Worm (Caenorhabditis elegans) whole organism, mixed stage, embryonic: ENCODE data around the gene C07B5.3.

Source experiments
- M03D4.4 ChIP-seq: sonication (generic microtip); optimal IDR thresholded peaks from 2 replicates; lab custom pipeline; 2017; ENCODE audit warnings: mild to moderate bottlenecking, missing genetic modification characterization, missing compliant biosample characterization
- bed-3 ChIP-seq: fragments of 200-800 bp; sonication (Bioruptor generic); optimal IDR thresholded peaks from 3 replicates; lab custom pipeline; 2018; ENCODE audit warnings: mild to moderate bottlenecking, missing genetic modification characterization, moderate library complexity, missing compliant biosample characterization
- blmp-1 ChIP-seq: fragments of 150-350 bp; optimal IDR thresholded peaks from 2 replicates; lab custom pipeline; 2014; ENCODE audit warnings: missing biosample characterization, missing genetic modification characterization
- ceh-39 ChIP-seq: fragments of 150-350 bp; optimal IDR thresholded peaks from 2 replicates; lab custom pipeline; 2014; ENCODE audit warnings: missing biosample characterization, missing genetic modification characterization
- ceh-43 ChIP-seq: fragments of 200-800 bp; sonication (Bioruptor generic); optimal IDR thresholded peaks from 2 replicates; lab custom pipeline; 2018; ENCODE audit warnings: mild to moderate bottlenecking, missing genetic modification characterization, moderate library complexity, missing compliant biosample characterization
- ceh-83 ChIP-seq: fragments of 200-800 bp; sonication (Bioruptor generic); optimal IDR thresholded peaks from 2 replicates; lab custom pipeline; 2018; ENCODE audit warnings: mild to moderate bottlenecking, missing genetic modification characterization, missing compliant biosample characterization
- cnd-1 ChIP-seq: fragments of 200-800 bp; sonication (Bioruptor generic); optimal IDR thresholded peaks from 2 replicates; lab custom pipeline; 2018; ENCODE audit warnings: mild to moderate bottlenecking, missing genetic modification characterization, missing compliant biosample characterization
- drap-1 ChIP-seq: fragments of 200-800 bp; sonication (Bioruptor generic); optimal IDR thresholded peaks from 3 replicates; lab custom pipeline; 2018; ENCODE audit warnings: mild to moderate bottlenecking, missing genetic modification characterization, missing compliant biosample characterization
- elt-1 ChIP-seq: sonication (generic microtip); optimal IDR thresholded peaks from 2 replicates; lab custom pipeline; 2017; ENCODE audit warnings: missing genetic modification characterization, mild to moderate bottlenecking, missing compliant biosample characterization, antibody characterized with exemption, moderate library complexity, borderline replicate concordance; ENCODE audit not compliant: insufficient read depth
- elt-3 ChIP-seq: fragments of 150-350 bp; optimal IDR thresholded peaks from 2 replicates; lab custom pipeline; 2014; ENCODE audit warnings: missing biosample characterization, missing genetic modification characterization
- flh-1 ChIP-seq: fragments of 200-800 bp; sonication (Bioruptor generic); optimal IDR thresholded peaks from 2 replicates; lab custom pipeline; 2018; ENCODE audit warnings: mild to moderate bottlenecking, missing genetic modification characterization, moderate library complexity, missing compliant biosample characterization
- ham-2 ChIP-seq: fragments of 200-800 bp; sonication (Bioruptor generic); optimal IDR thresholded peaks from 2 replicates; lab custom pipeline; 2018; ENCODE audit warnings: mild to moderate bottlenecking, missing genetic modification characterization, missing compliant biosample characterization
- hlh-1 ChIP-seq: fragments of 150-350 bp; optimal IDR thresholded peaks from 2 replicates; lab custom pipeline; 2014; ENCODE audit warnings: missing biosample characterization, missing genetic modification reagents, missing genetic modification characterization
- lin-13 ChIP-seq: fragments of 150-350 bp; optimal IDR thresholded peaks from 2 replicates; lab custom pipeline; 2014; ENCODE audit warnings: missing biosample characterization, missing genetic modification characterization
- lin-32 ChIP-seq: fragments of 200-800 bp; sonication (Bioruptor generic); optimal IDR thresholded peaks from 2 replicates; lab custom pipeline; 2018; ENCODE audit warnings: mild to moderate bottlenecking, missing genetic modification characterization, missing compliant biosample characterization
- lsy-2 ChIP-seq: fragments of 150-350 bp; optimal IDR thresholded peaks from 2 replicates; lab custom pipeline; 2014; ENCODE audit warnings: missing biosample characterization, missing genetic modification characterization
- mab-5 ChIP-seq: fragments of 150-350 bp; optimal IDR thresholded peaks from 2 replicates; lab custom pipeline; 2014; ENCODE audit warnings: missing biosample characterization, missing genetic modification characterization
- mep-1 ChIP-seq: fragments of 150-350 bp; optimal IDR thresholded peaks from 2 replicates; lab custom pipeline; 2017; ENCODE audit warnings: missing biosample characterization, missing genetic modification reagents, missing genetic modification characterization, inconsistent platforms
- nhr-237 ChIP-seq: fragments of 150-350 bp; optimal IDR thresholded peaks from 2 replicates; lab custom pipeline; 2014; ENCODE audit warnings: missing biosample characterization, missing genetic modification characterization
- nhr-28 ChIP-seq: fragments of 150-350 bp; optimal IDR thresholded peaks from 2 replicates; lab custom pipeline; 2014; ENCODE audit warnings: missing biosample characterization, missing genetic modification characterization
- nhr-76 ChIP-seq: sonication (generic microtip); optimal IDR thresholded peaks from 2 replicates; lab custom pipeline; 2017; ENCODE audit warnings: missing biosample characterization, missing genetic modification characterization
- pha-4 ChIP-seq: fragments of 150-350 bp; optimal IDR thresholded peaks from 2 replicates; lab custom pipeline; 2018; ENCODE audit warnings: missing biosample characterization, missing genetic modification reagents, missing genetic modification characterization
- sem-2 ChIP-seq: fragments of 200-800 bp; sonication (Bioruptor generic); optimal IDR thresholded peaks from 2 replicates; lab custom pipeline; 2018; ENCODE audit warnings: mild to moderate bottlenecking, missing genetic modification characterization, missing compliant biosample characterization
- snpc-4 ChIP-seq: fragments of 150-350 bp; optimal IDR thresholded peaks from 2 replicates; lab custom pipeline; 2014; ENCODE audit warnings: missing biosample characterization, missing genetic modification characterization
- sptf-1 ChIP-seq: sonication (generic microtip); optimal IDR thresholded peaks from 2 replicates; lab custom pipeline; 2017; ENCODE audit warnings: mild to moderate bottlenecking, missing genetic modification characterization, moderate library complexity, missing compliant biosample characterization
- tbx-8 ChIP-seq: fragments of 200-800 bp; sonication (Bioruptor generic); optimal IDR thresholded peaks from 2 replicates; lab custom pipeline; 2018; ENCODE audit warnings: mild to moderate bottlenecking, missing genetic modification characterization, moderate library complexity, missing compliant biosample characterization
- unc-120 ChIP-seq: sonication (generic microtip); optimal IDR thresholded peaks from 2 replicates; lab custom pipeline; 2017; ENCODE audit warnings: missing genetic modification characterization, missing compliant biosample characterization; ENCODE audit not compliant: poor library complexity, severe bottlenecking
- unc-39 ChIP-seq: fragments of 150-350 bp; optimal IDR thresholded peaks from 2 replicates; lab custom pipeline; 2014; ENCODE audit warnings: missing biosample characterization, missing genetic modification characterization
- unc-62 ChIP-seq: fragments of 150-350 bp; optimal IDR thresholded peaks from 2 replicates; lab custom pipeline; 2014; ENCODE audit warnings: missing biosample characterization, missing genetic modification reagents, missing genetic modification characterization
- ztf-11 ChIP-seq: fragments of 150-350 bp; optimal IDR thresholded peaks from 2 replicates; lab custom pipeline; 2014; ENCODE audit warnings: missing biosample characterization, missing genetic modification characterization

The C07B5.3 gene

DNA sequence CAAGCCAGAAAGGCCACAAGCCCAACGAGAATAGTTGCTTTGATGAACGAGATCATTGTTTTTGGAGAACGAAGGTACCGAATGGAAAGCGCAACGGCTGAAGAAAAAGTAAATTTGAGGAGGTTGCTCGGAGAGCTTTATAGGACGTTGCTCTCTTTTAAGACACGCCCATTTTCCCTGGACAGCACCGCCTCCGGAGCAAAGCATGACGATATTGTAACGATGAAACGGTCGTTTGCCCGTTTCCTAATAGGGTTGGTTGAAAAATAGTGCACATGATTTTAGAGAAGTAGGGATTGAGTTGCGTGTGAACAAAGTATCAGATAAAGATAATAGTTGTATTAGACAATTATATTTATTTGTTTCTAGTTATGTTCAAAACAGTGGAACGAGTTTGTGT is at the start of gene C07B5.3:
TSS of gene C07B5.3 (minus strand) at position 101 of the 400 bp plus-strand sequence.
- TF ChIP-seq elt-1 (tag; lab: Kevin White, UChicago) (no peak), nhr-237 (tag; lab: Kevin White, UChicago) (no peak), snpc-4 (tag; lab: Kevin White, UChicago) (no peak), sem-2 (GFP tag; lab: Kevin White, UChicago) (no peak), lin-32 (GFP tag; lab: Kevin White, UChicago) (no peak), unc-120 (tag; lab: Kevin White, UChicago) (no peak), nhr-76 (tag; lab: Kevin White, UChicago) (no peak), ceh-43 (GFP tag; lab: Kevin White, UChicago) (no peak)

DNA sequence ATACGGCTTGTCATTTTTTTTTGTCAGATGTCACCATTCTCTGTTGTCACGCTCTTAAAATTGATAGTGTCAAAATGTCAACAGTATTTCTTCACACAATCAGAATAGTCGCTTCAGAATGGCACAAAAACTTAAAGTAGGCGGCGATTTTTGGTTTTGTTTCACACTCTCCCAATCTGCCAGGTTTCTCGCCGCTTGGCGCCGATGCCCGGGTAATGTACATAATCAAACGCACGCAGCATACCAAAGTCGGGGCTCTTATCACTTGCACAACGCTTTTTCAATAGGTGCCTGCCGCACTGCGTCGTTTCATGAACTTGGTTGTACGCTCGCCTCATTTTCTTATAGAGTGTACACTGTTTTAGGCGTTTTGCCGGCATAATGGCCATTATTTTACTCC is 45.6 kb upstream of the C07B5.3 start:
- TF ChIP-seq tbx-8 (GFP tag; lab: Kevin White, UChicago): no peak
- no peak for TF ChIP-seq blmp-1 (tag; lab: Kevin White, UChicago)
- TF ChIP-seq pha-4 (tag; lab: Kevin White, UChicago): no peak
- TF ChIP-seq flh-1 (GFP tag; lab: Kevin White, UChicago): no peak
- no peak for TF ChIP-seq sptf-1 (tag; lab: Kevin White, UChicago)
- no peak for TF ChIP-seq unc-39
- TF ChIP-seq cnd-1: no peak
- TF ChIP-seq sem-2 (GFP tag; lab: Kevin White, UChicago): no peak
- TF ChIP-seq ham-2 (GFP tag; lab: Kevin White, UChicago): no peak
- TF ChIP-seq ceh-83 (GFP tag; lab: Kevin White, UChicago): no peak
- TF ChIP-seq snpc-4 (tag; lab: Kevin White, UChicago): no peak
- TF ChIP-seq lin-32 (GFP tag; lab: Kevin White, UChicago): no peak
- TF ChIP-seq nhr-237 (tag; lab: Kevin White, UChicago): no peak
- no peak for TF ChIP-seq lin-13 (tag; lab: Kevin White, UChicago)
- TF ChIP-seq ztf-11: no peak
- TF ChIP-seq unc-120 (tag; lab: Kevin White, UChicago): no peak
- TF ChIP-seq lsy-2 (tag; lab: Kevin White, UChicago): no peak
- no peak for TF ChIP-seq ceh-43 (GFP tag; lab: Kevin White, UChicago)
- TF ChIP-seq mab-5 (tag; lab: Kevin White, UChicago): no peak
- TF ChIP-seq nhr-76 (tag; lab: Kevin White, UChicago): no peak

DNA sequence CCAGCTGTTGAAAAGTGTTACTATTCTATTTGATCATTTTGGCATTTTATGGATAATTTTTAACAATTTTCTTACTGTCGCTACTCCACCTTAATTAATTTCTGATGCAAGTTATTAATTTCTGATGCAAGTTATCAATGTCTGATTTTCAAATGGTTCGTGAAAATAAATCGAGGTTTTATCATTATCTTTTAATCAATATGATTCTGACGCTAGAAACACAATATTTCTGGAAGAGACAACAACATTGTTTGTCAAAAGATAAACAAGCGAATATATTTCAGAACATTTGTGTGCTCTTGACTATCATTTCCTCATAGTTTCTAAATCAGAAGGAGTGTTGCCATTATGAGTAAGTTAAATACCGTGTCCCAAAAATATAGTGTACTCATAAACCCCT is 43.4 kb upstream of the C07B5.3 start, which contains the start of gene F49E2.2:
TSS of gene F49E2.2 (plus strand) at position 301 of the 400 bp plus-strand sequence.
- TF ChIP-seq bed-3: no peak
- no peak for TF ChIP-seq tbx-8 (GFP tag; lab: Kevin White, UChicago)
- no peak for TF ChIP-seq lin-13 (tag; lab: Kevin White, UChicago)
- TF ChIP-seq cnd-1: no peak
- TF ChIP-seq elt-3: no peak
- no peak for TF ChIP-seq sptf-1 (tag; lab: Kevin White, UChicago)
- TF ChIP-seq lin-32 (GFP tag; lab: Kevin White, UChicago): no peak
- no peak for TF ChIP-seq snpc-4 (tag; lab: Kevin White, UChicago)
- no peak for TF ChIP-seq hlh-1 (tag; lab: Kevin White, UChicago)
- TF ChIP-seq pha-4 (tag; lab: Kevin White, UChicago): no peak
- no peak for TF ChIP-seq M03D4.4 (tag; lab: Kevin White, UChicago)
- TF ChIP-seq mab-5 (tag; lab: Kevin White, UChicago): no peak
- TF ChIP-seq blmp-1 (tag; lab: Kevin White, UChicago): no peak
- TF ChIP-seq flh-1 (GFP tag; lab: Kevin White, UChicago): no peak
- no peak for TF ChIP-seq mep-1
- no peak for TF ChIP-seq unc-39
- no peak for TF ChIP-seq elt-1 (tag; lab: Kevin White, UChicago)
- TF ChIP-seq ceh-39 (tag; lab: Kevin White, UChicago): no peak
- no peak for TF ChIP-seq unc-62 (GFP tag; lab: Kevin White, UChicago)
- TF ChIP-seq ceh-43 (GFP tag; lab: Kevin White, UChicago): no peak

DNA sequence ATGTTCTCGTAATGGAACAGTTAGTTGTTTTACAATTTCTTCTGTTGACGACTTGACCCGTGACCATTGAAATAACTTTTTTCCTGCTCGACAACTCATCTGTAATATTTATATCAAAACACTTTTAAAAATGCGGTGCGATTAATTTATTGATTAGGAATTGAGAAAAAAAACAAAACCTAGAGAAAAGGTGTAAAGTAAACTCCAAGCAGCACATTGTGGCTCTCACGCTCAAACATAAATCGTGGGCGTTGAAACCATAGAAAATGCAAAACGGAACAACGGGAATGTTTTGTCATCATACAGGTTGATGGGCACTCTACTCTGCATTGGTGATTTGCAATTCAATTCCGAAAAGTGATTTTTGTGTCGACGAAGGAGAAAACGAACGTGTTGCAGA is 42.9 kb upstream of the C07B5.3 start, which contains the start of gene moc-5:
TSS of gene moc-5 (minus strand) at position 101 of the 400 bp plus-strand sequence.
- TF ChIP-seq nhr-76 (tag; lab: Kevin White, UChicago): no peak
- no peak for TF ChIP-seq nhr-28 (tag; lab: Kevin White, UChicago)
- no peak for TF ChIP-seq elt-3
- no peak for TF ChIP-seq ceh-43 (GFP tag; lab: Kevin White, UChicago)
- TF ChIP-seq unc-62 (GFP tag; lab: Kevin White, UChicago): no peak
- TF ChIP-seq lsy-2 (tag; lab: Kevin White, UChicago): no peak
- no peak for TF ChIP-seq lin-32 (GFP tag; lab: Kevin White, UChicago)
- no peak for TF ChIP-seq ztf-11
- TF ChIP-seq sptf-1 (tag; lab: Kevin White, UChicago): no peak
- no peak for TF ChIP-seq drap-1 (GFP tag; lab: Kevin White, UChicago)
- TF ChIP-seq pha-4 (tag; lab: Kevin White, UChicago): no peak
- TF ChIP-seq M03D4.4 (tag; lab: Kevin White, UChicago): no peak
- no peak for TF ChIP-seq tbx-8 (GFP tag; lab: Kevin White, UChicago)
- TF ChIP-seq ceh-83 (GFP tag; lab: Kevin White, UChicago): no peak
